Worm (Caenorhabditis elegans) whole organism, L4 larva: ENCODE data around the gene ZK1128.1.

Experiments used
- F10B5.3 ChIP-seq: sonication (generic microtip); optimal IDR thresholded peaks from 2 replicates; lab custom pipeline; 2016; ENCODE audit warnings: mild to moderate bottlenecking, missing genetic modification characterization, missing compliant biosample characterization
- F49E8.2 ChIP-seq: sonication (generic microtip); optimal IDR thresholded peaks from 2 replicates; lab custom pipeline; 2016; ENCODE audit warnings: missing compliant biosample characterization, mild to moderate bottlenecking, missing genetic modification characterization, borderline replicate concordance
- T20F7.1 ChIP-seq: fragments of 200-800 bp; sonication (Bioruptor generic); optimal IDR thresholded peaks from 2 replicates; lab custom pipeline; 2018; ENCODE audit warnings: mild to moderate bottlenecking, missing genetic modification characterization, missing compliant biosample characterization
- Y48G9A.11 ChIP-seq: fragments of 200-800 bp; sonication (Bioruptor generic); IDR thresholded peaks from 2 replicates; pipeline ENCODE4 v1.3.6; 2022; ENCODE audit warnings: missing genetic modification reagents, missing genetic modification characterization, missing compliant biosample characterization
- ZK337.2 ChIP-seq: fragments of 200-800 bp; sonication (Bioruptor generic); IDR thresholded peaks from 2 replicates; pipeline ENCODE4 v1.3.6; 2022; ENCODE audit warnings: missing genetic modification reagents, missing genetic modification characterization, missing compliant biosample characterization
- aly-2 ChIP-seq: sonication (generic microtip); optimal IDR thresholded peaks from 2 replicates; lab custom pipeline; 2018; ENCODE audit warnings: missing biosample characterization, missing genetic modification characterization
- ceh-20 ChIP-seq: fragments of 200-800 bp; sonication (Bioruptor generic); IDR thresholded peaks from 2 replicates; pipeline ENCODE4 v1.3.6; 2022; ENCODE audit warnings: missing genetic modification reagents, missing genetic modification characterization, missing compliant biosample characterization
- ceh-62 ChIP-seq: sonication (generic microtip); optimal IDR thresholded peaks from 2 replicates; lab custom pipeline; 2017; ENCODE audit warnings: missing biosample characterization, missing genetic modification characterization
- ces-1 ChIP-seq: fragments of 150-350 bp; sonication (generic microtip); optimal IDR thresholded peaks from 4 replicates; lab custom pipeline; 2014; ENCODE audit warnings: missing biosample characterization, missing genetic modification reagents, missing genetic modification characterization
- daf-16 ChIP-seq, 3 experiments: sonication (generic microtip); optimal IDR thresholded peaks; 2 replicates each; lab custom pipeline; 2016 to 2017; ENCODE audit warnings: missing genetic modification characterization in 3 of 3, missing genetic modification reagents in 3 of 3, mild to moderate bottlenecking in 2 of 3, missing compliant biosample characterization in 2 of 3, missing biosample characterization in 1 of 3, moderate library complexity in 1 of 3
- daf-19 ChIP-seq: fragments of 200-800 bp; sonication (Bioruptor generic); conservative IDR thresholded peaks from 2 replicates; pipeline ENCODE4 v1.3.6; 2022; ENCODE audit warnings: missing genetic modification characterization, missing compliant biosample characterization
- dmd-6 ChIP-seq: fragments of 200-800 bp; sonication (Bioruptor generic); IDR thresholded peaks from 2 replicates; pipeline ENCODE4 v1.3.6; 2022; ENCODE audit warnings: missing genetic modification reagents, missing genetic modification characterization, missing compliant biosample characterization
- dpl-1 ChIP-seq: fragments of 150-350 bp; optimal IDR thresholded peaks from 2 replicates; lab custom pipeline; 2014; ENCODE audit warnings: missing biosample characterization, missing genetic modification reagents, missing genetic modification characterization
- egl-43 ChIP-seq: fragments of 200-800 bp; sonication (Bioruptor generic); IDR thresholded peaks from 2 replicates; pipeline ENCODE4 v1.3.6; 2022; ENCODE audit warnings: missing genetic modification reagents, missing genetic modification characterization, missing compliant biosample characterization
- fos-1 ChIP-seq: fragments of 150-350 bp; optimal IDR thresholded peaks from 2 replicates; lab custom pipeline; 2014; ENCODE audit warnings: missing biosample characterization, missing genetic modification characterization
- hlh-30 ChIP-seq: sonication (generic microtip); optimal IDR thresholded peaks from 2 replicates; lab custom pipeline; 2017; ENCODE audit warnings: antibody characterized with exemption, mild to moderate bottlenecking, missing genetic modification characterization, missing compliant biosample characterization; ENCODE audit not compliant: insufficient read depth
- hmg-1.1 ChIP-seq: fragments of 200-800 bp; sonication (Bioruptor generic); IDR thresholded peaks from 2 replicates; pipeline ENCODE4 v1.3.6; 2022; ENCODE audit warnings: missing genetic modification reagents, missing genetic modification characterization, missing compliant biosample characterization
- lim-7 ChIP-seq: fragments of 200-800 bp; sonication (Bioruptor generic); IDR thresholded peaks from 2 replicates; pipeline ENCODE4 v1.3.6; 2022; ENCODE audit warnings: missing genetic modification characterization, missing compliant biosample characterization
- lin-1 ChIP-seq: fragments of 200-800 bp; sonication (Bioruptor generic); IDR thresholded peaks from 2 replicates; pipeline ENCODE4 v1.3.6; 2022; ENCODE audit warnings: missing genetic modification reagents, missing genetic modification characterization, missing compliant biosample characterization
- lin-29 ChIP-seq: fragments of 200-800 bp; sonication (Bioruptor generic); IDR thresholded peaks from 2 replicates; pipeline ENCODE4 v1.3.6; 2022; ENCODE audit warnings: missing genetic modification reagents, missing genetic modification characterization, missing compliant biosample characterization
- lin-38 ChIP-seq: fragments of 200-800 bp; sonication (Bioruptor generic); IDR thresholded peaks from 2 replicates; pipeline ENCODE4 v1.3.6; 2022; ENCODE audit warnings: missing genetic modification reagents, missing genetic modification characterization, missing compliant biosample characterization
- lir-3 ChIP-seq: sonication (generic microtip); optimal IDR thresholded peaks from 2 replicates; lab custom pipeline; 2016; ENCODE audit warnings: mild to moderate bottlenecking, missing genetic modification characterization, missing compliant biosample characterization
- madf-9 ChIP-seq: fragments of 200-800 bp; sonication (Bioruptor generic); conservative IDR thresholded peaks from 2 replicates; pipeline ENCODE4 v1.3.6; 2022; ENCODE audit warnings: missing genetic modification reagents, missing genetic modification characterization, missing compliant biosample characterization
- mep-1 ChIP-seq: fragments of 150-350 bp; sonication (generic microtip); optimal IDR thresholded peaks from 3 replicates; lab custom pipeline; 2014; ENCODE audit warnings: missing biosample characterization, missing genetic modification characterization
- mxl-2 ChIP-seq: fragments of 200-800 bp; sonication (Bioruptor generic); conservative IDR thresholded peaks from 2 replicates; pipeline ENCODE4 v1.3.6; 2022; ENCODE audit warnings: missing genetic modification reagents, missing genetic modification characterization, missing compliant biosample characterization
- mxl-3 ChIP-seq: fragments of 200-800 bp; sonication (Bioruptor generic); optimal IDR thresholded peaks from 2 replicates; lab custom pipeline; 2018; ENCODE audit warnings: mild to moderate bottlenecking, missing genetic modification characterization, missing compliant biosample characterization
- nhr-11 ChIP-seq: fragments of 150-350 bp; optimal IDR thresholded peaks from 2 replicates; lab custom pipeline; 2014; ENCODE audit warnings: missing biosample characterization, missing genetic modification characterization
- nhr-25 ChIP-seq: sonication (generic microtip); optimal IDR thresholded peaks from 2 replicates; lab custom pipeline; 2017; ENCODE audit warnings: missing genetic modification characterization, mild to moderate bottlenecking, missing compliant biosample characterization, antibody characterized with exemption, moderate library complexity, borderline replicate concordance; ENCODE audit not compliant: insufficient read depth
- nhr-28 ChIP-seq: fragments of 150-350 bp; optimal IDR thresholded peaks from 2 replicates; lab custom pipeline; 2014; ENCODE audit warnings: missing biosample characterization, missing genetic modification characterization
- nhr-48 ChIP-seq: sonication (generic microtip); optimal IDR thresholded peaks from 2 replicates; lab custom pipeline; 2016; ENCODE audit warnings: mild to moderate bottlenecking, missing genetic modification characterization, missing compliant biosample characterization
- nhr-6 ChIP-seq: fragments of 150-350 bp; optimal IDR thresholded peaks from 2 replicates; lab custom pipeline; 2014; ENCODE audit warnings: missing biosample characterization, missing genetic modification characterization
- saeg-2 ChIP-seq: fragments of 200-800 bp; sonication (Bioruptor generic); IDR thresholded peaks from 2 replicates; pipeline ENCODE4 v1.3.6; 2022; ENCODE audit warnings: missing genetic modification reagents, missing genetic modification characterization, missing compliant biosample characterization
- sdz-12 ChIP-seq: fragments of 200-800 bp; sonication (Bioruptor generic); optimal IDR thresholded peaks from 2 replicates; lab custom pipeline; 2018; ENCODE audit warnings: mild to moderate bottlenecking, missing genetic modification characterization, missing compliant biosample characterization
- set-16 ChIP-seq: fragments of 200-800 bp; sonication (Bioruptor generic); IDR thresholded peaks from 2 replicates; pipeline ENCODE4 v1.3.6; 2022; ENCODE audit warnings: missing genetic modification reagents, missing genetic modification characterization, missing compliant biosample characterization
- snpc-1.2 ChIP-seq: fragments of 200-800 bp; sonication (Bioruptor generic); IDR thresholded peaks from 2 replicates; pipeline ENCODE4 v1.3.6; 2022; ENCODE audit warnings: missing genetic modification reagents, missing genetic modification characterization, missing compliant biosample characterization
- snpc-4 ChIP-seq: fragments of 150-350 bp; optimal IDR thresholded peaks from 2 replicates; lab custom pipeline; 2014; ENCODE audit warnings: missing biosample characterization, missing genetic modification characterization
- spr-1 ChIP-seq: sonication (generic microtip); optimal IDR thresholded peaks from 2 replicates; lab custom pipeline; 2016; ENCODE audit warnings: mild to moderate bottlenecking, missing genetic modification characterization, missing compliant biosample characterization
- spr-3 ChIP-seq: fragments of 200-800 bp; sonication (Bioruptor generic); optimal IDR thresholded peaks from 2 replicates; lab custom pipeline; 2018; ENCODE audit warnings: mild to moderate bottlenecking, missing genetic modification characterization, missing compliant biosample characterization
- tag-97 ChIP-seq: fragments of 200-800 bp; sonication (Bioruptor generic); IDR thresholded peaks from 2 replicates; pipeline ENCODE4 v1.3.6; 2022; ENCODE audit warnings: missing genetic modification characterization, missing compliant biosample characterization
- unc-130 ChIP-seq: sonication (generic microtip); optimal IDR thresholded peaks from 2 replicates; lab custom pipeline; 2016; ENCODE audit warnings: missing genetic modification reagents, missing genetic modification characterization, missing compliant biosample characterization
- unc-62 ChIP-seq, 3 experiments: fragments of 150-350 bp in 1 of 3; sonication (generic microtip); optimal IDR thresholded peaks in 2 of 3; peaks in 1 of 3; 1 replicate in 1 of 3; 2 replicates in 2 of 3; lab custom pipeline; 2014 to 2017; ENCODE audit warnings: missing biosample characterization in 3 of 3, missing genetic modification characterization in 3 of 3, missing genetic modification reagents in 3 of 3, missing genotype in 1 of 3
- zag-1 ChIP-seq: fragments of 150-350 bp; optimal IDR thresholded peaks from 2 replicates; lab custom pipeline; 2014; ENCODE audit warnings: missing biosample characterization, missing genetic modification characterization
- zip-2 ChIP-seq: fragments of 150-350 bp; optimal IDR thresholded peaks from 2 replicates; lab custom pipeline; 2014; ENCODE audit warnings: missing biosample characterization, missing genetic modification characterization
- ztf-11 ChIP-seq: fragments of 150-350 bp; optimal IDR thresholded peaks from 2 replicates; lab custom pipeline; 2014; ENCODE audit warnings: missing biosample characterization, missing genetic modification characterization

Gene ZK1128.1

DNA sequence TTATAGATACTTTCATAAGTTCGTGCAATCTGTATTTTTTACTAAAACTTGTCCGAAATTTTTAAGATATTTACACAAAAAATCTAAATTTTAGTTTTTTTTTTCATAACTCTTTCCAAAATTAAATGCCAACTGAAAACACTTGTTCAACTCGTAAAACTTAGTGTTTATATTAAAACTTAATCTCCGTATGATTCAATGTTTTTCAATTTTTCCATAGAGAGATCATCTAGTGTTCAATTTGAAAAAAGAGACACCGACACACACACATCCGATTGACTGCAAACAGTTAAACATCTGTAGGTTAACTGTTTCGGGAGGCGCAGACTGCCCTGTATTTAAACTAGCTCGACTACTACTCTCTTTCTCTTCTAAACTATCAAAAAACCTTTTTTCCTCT lies 5.6 kb downstream of the ZK1128.1 start, which contains the start of gene T16H12.9:
Gene T16H12.9, plus strand, starts transcription at position 301 of the 400 bp plus-strand sequence.
- no peak for TF ChIP-seq lin-38 (GFP tag; lab: Robert Waterston, UW)
- TF ChIP-seq Y48G9A.11 (GFP tag; lab: Robert Waterston, UW) = no peak
- TF ChIP-seq daf-16 (GFP tag; optimal IDR thresholded peaks at IDR 0.05; lab: Kevin White, UChicago) = no peak
- no peak for TF ChIP-seq daf-16 (tag; optimal IDR thresholded peaks at IDR 0.05; lab: Kevin White, UChicago)
- no peak for TF ChIP-seq snpc-1.2 (GFP tag; lab: Robert Waterston, UW)
- TF ChIP-seq nhr-6 (tag; lab: Kevin White, UChicago) = no peak
- TF ChIP-seq ceh-62 (tag; lab: Kevin White, UChicago) = no peak
- TF ChIP-seq hlh-30 (tag; lab: Kevin White, UChicago) = no peak
- TF ChIP-seq lin-29 (GFP tag; lab: Robert Waterston, UW) = no peak
- no peak for TF ChIP-seq F10B5.3 (tag; lab: Kevin White, UChicago)
- TF ChIP-seq ztf-11 (tag; lab: Kevin White, UChicago) = no peak
- no peak for TF ChIP-seq set-16 (GFP tag; lab: Robert Waterston, UW)
- TF ChIP-seq zip-2 = no peak
- TF ChIP-seq madf-9 (GFP tag; lab: Robert Waterston, UW) = no peak
- no peak for TF ChIP-seq spr-1 (tag; lab: Kevin White, UChicago)
- no peak for TF ChIP-seq daf-19 (GFP tag; lab: Robert Waterston, UW)
- TF ChIP-seq zag-1 = no peak
- no peak for TF ChIP-seq unc-62 (GFP tag; optimal IDR thresholded peaks at IDR 0.05 in 1 of 2; lab: Kevin White, UChicago)
- TF ChIP-seq unc-62 (tag; optimal IDR thresholded peaks at IDR 0.05; lab: Kevin White, UChicago) = no peak

DNA sequence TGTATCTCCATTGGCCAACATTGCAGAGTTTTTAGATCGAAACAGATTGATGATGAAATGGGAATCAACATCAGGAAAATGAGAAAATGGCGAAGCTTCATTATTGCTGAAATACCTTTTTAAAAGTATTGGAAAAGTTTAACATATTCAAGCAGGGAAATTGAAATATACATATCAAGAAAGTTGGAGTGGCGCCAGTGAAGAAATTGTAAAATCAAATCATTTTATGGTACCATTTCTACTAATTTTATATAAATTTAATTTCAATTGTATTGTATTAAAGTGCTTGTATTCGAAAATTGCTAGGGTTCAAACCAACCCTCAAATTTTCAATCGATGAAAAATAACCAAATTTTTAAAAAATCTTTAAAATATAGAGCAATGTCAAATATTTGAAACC lies 8.2 kb downstream of the ZK1128.1 start, which contains the start of gene srt-55:
Gene srt-55, minus strand, starts transcription at position 101 of the 400 bp plus-strand sequence.
- no peak for TF ChIP-seq ceh-20
- no peak for TF ChIP-seq fos-1 (tag; lab: Kevin White, UChicago)
- TF ChIP-seq tag-97 (GFP tag; lab: Robert Waterston, UW) = no peak
- TF ChIP-seq spr-3 (GFP tag; lab: Kevin White, UChicago) = no peak
- no peak for TF ChIP-seq nhr-25 (tag; lab: Kevin White, UChicago)
- TF ChIP-seq sdz-12 (GFP tag; lab: Kevin White, UChicago) = no peak
- no peak for TF ChIP-seq nhr-48 (tag; lab: Kevin White, UChicago)
- no peak for TF ChIP-seq aly-2 (tag; lab: Kevin White, UChicago)
- no peak for TF ChIP-seq hmg-1.1
- TF ChIP-seq nhr-11 (tag; lab: Kevin White, UChicago) = no peak
- no peak for TF ChIP-seq lim-7 (GFP tag; lab: Robert Waterston, UW)
- TF ChIP-seq mxl-2 (GFP tag; lab: Robert Waterston, UW) = no peak
- TF ChIP-seq dpl-1 (GFP tag; lab: Kevin White, UChicago) = no peak
- TF ChIP-seq nhr-28 (tag; lab: Kevin White, UChicago) = no peak
- TF ChIP-seq ces-1 = no peak
- no peak for TF ChIP-seq mxl-3 (GFP tag; lab: Kevin White, UChicago)

DNA sequence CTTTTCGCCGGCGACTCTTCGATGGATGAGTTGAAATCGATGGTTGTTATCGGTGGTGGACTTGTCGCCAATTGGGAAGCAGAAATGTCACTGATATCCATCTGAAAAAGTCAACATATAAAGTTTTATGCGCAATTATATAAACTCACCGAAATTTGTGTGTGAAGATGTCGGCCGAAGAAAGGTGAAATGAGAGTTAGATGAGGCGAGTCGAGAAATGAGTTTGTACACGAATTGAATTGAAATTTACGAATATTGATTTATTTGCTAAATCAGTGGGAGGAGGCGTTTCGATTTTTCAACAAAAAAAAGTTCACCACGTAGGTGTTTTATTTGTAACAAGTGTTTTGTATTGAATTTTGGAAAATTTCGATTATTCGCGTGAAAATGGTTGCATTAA lies 13.2 kb downstream of the ZK1128.1 start, which contains the start of gene kel-10:
Gene kel-10, minus strand, starts transcription at position 101 of the 400 bp plus-strand sequence.
- TF ChIP-seq lir-3 (no peak), ces-1 (no peak), lin-1 (GFP tag; lab: Robert Waterston, UW) (no peak), daf-19 (GFP tag; lab: Robert Waterston, UW) (no peak), T20F7.1 (GFP tag; lab: Kevin White, UChicago) (no peak), snpc-1.2 (GFP tag; lab: Robert Waterston, UW) (no peak), nhr-28 (tag; lab: Kevin White, UChicago) (no peak), unc-130 (GFP tag; lab: Kevin White, UChicago) (no peak), mep-1 (tag; lab: Kevin White, UChicago) (no peak), zip-2 (no peak), F49E8.2 (no peak), nhr-25 (tag; lab: Kevin White, UChicago) (no peak), zag-1 (no peak), saeg-2 (GFP tag; lab: Robert Waterston, UW) (no peak), dmd-6 (GFP tag; lab: Robert Waterston, UW) (no peak), madf-9 (GFP tag; lab: Robert Waterston, UW) (no peak), set-16 (GFP tag; lab: Robert Waterston, UW) (no peak), ZK337.2 (no peak), egl-43 (GFP tag; lab: Robert Waterston, UW) (no peak), snpc-4 (tag; lab: Kevin White, UChicago) (no peak)
